Worm (Caenorhabditis elegans): Measurements from ENCODE around the gene nhr-88.

nhr-88 gene

DNA sequence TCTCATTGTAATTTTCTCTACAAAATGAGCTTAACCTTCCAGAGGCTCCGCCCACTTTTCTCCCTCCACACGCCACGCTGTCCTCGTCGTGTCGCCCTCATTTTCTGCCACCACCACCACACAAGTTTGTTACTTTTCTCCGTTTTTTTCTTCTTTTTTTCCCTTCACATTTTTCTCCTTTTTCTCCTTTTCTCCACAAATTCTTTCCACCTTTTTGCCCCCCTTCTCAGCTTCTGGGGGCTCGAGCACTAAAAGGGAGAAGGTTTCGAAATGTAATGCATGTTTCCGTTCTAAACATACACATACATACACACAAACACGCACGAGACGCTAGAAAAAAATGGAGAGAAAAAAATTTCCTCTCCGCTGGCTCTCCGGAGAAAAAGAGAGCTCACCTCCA is at the start of gene nhr-88:
Gene nhr-88 (plus strand): TSS at position 43 of the 400 bp plus-strand sequence.
- peak; percentile 43 for TF ChIP-seq ama-1 (optimal IDR thresholded peaks at IDR 0.05)
- TF ChIP-seq nhr-25 (tag; optimal IDR thresholded peaks at IDR 0.05): no peak
- TF ChIP-seq nfya-1 (tag; optimal IDR thresholded peaks at IDR 0.05; ENCODE audit: insufficient read depth): peak; percentile 49
- no peak for TF ChIP-seq nhr-67 (tag; optimal IDR thresholded peaks at IDR 0.05)
- no peak for TF ChIP-seq aly-2 (tag; optimal IDR thresholded peaks at IDR 0.05)
- peak; percentile 52 for TF ChIP-seq hmg-11 (tag; optimal IDR thresholded peaks at IDR 0.05)

DNA sequence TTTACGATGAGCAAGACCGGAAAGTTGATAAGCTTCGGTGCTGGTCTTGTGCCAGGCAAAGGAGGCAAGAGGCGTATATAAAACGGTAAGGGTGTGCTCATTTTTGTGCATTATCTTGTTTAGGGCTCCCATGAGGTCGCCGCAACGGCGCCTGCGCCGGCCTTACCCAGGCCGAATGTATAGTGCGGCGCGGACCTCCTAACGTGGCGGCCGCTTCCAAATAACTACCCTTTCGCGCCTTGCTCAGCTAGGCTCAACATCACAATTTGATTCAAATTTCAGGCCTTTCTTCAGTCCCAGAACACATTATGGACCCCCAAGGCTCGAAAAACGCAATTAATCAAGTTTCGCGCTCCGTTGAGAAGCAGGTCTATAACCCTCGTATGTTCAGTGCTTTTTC is 48.9 kb upstream of the nhr-88 start, which contains the start of the genes ZK355.3 and ZK355.8:
Gene ZK355.3 (minus strand): TSS at position 101 of the 400 bp plus-strand sequence.
Gene ZK355.8 (plus strand): TSS at position 272 of the 400 bp plus-strand sequence.
- TF ChIP-seq pha-4 (tag; optimal IDR thresholded peaks at IDR 0.05): no peak
- TF ChIP-seq jun-1 (tag; optimal IDR thresholded peaks at IDR 0.05): no peak
- no peak for TF ChIP-seq eor-1 (tag; optimal IDR thresholded peaks at IDR 0.05)
- no peak for TF ChIP-seq pqm-1 (tag; optimal IDR thresholded peaks at IDR 0.05)
- no peak for TF ChIP-seq nhr-67 (tag; optimal IDR thresholded peaks at IDR 0.05)
- no peak for TF ChIP-seq ztf-4 (tag; optimal IDR thresholded peaks at IDR 0.05)
- TF ChIP-seq nfya-1 (tag; optimal IDR thresholded peaks at IDR 0.05; ENCODE audit: insufficient read depth): no peak
- TF ChIP-seq mdl-1 (tag; optimal IDR thresholded peaks at IDR 0.05): no peak
- no peak for TF ChIP-seq snpc-4 (tag; optimal IDR thresholded peaks at IDR 0.05)
- TF ChIP-seq lsy-12 (tag; optimal IDR thresholded peaks at IDR 0.05): no peak
- no peak for TF ChIP-seq unc-39 (tag; optimal IDR thresholded peaks at IDR 0.05)
- TF ChIP-seq nhr-12 (tag; optimal IDR thresholded peaks at IDR 0.05): no peak
- TF ChIP-seq nhr-25 (tag; optimal IDR thresholded peaks at IDR 0.05): no peak
- TF ChIP-seq ceh-28 (tag; optimal IDR thresholded peaks at IDR 0.05): no peak
- no peak for TF ChIP-seq lin-15B (tag; optimal IDR thresholded peaks at IDR 0.05)
- TF ChIP-seq ztf-11 (tag; optimal IDR thresholded peaks at IDR 0.05): no peak
- no peak for TF ChIP-seq ZK546.5 (tag; optimal IDR thresholded peaks at IDR 0.05)
- no peak for TF ChIP-seq nhr-237 (tag; optimal IDR thresholded peaks at IDR 0.05)

DNA sequence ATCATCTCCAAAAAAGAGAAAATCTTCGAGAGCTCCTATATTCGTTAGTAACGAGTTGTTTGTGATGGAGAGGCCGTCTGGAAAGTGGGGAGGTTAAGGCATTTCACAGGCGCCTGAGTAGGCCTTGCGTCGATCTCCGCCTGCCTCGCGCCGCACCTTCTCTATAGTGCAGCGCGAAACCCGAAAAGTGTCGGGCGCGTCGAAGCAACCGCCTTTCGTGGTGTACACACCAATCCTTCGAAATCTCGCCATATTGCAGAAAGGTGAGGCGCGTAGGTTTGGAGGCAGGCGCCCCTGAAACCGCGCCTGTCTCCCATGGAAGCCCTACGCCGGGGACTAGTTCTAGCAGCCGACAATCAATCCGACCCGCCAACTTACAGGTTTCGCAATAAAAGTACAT is 46.6 kb upstream of the nhr-88 start:
- no peak for TF ChIP-seq ztf-4 (tag; optimal IDR thresholded peaks at IDR 0.05)
- TF ChIP-seq unc-62 (GFP tag; optimal IDR thresholded peaks at IDR 0.05): no peak
- no peak for TF ChIP-seq egl-5 (tag; optimal IDR thresholded peaks at IDR 0.05)
- no peak for TF ChIP-seq eor-1 (tag; optimal IDR thresholded peaks at IDR 0.05)
- no peak for TF ChIP-seq nhr-23 (tag; optimal IDR thresholded peaks at IDR 0.05)
- no peak for TF ChIP-seq ama-1 (optimal IDR thresholded peaks at IDR 0.05)
- TF ChIP-seq nhr-28 (tag; optimal IDR thresholded peaks at IDR 0.05): no peak
- no peak for TF ChIP-seq aly-2 (tag; optimal IDR thresholded peaks at IDR 0.05)
- TF ChIP-seq nfya-1 (tag; optimal IDR thresholded peaks at IDR 0.05; ENCODE audit: insufficient read depth): no peak

DNA sequence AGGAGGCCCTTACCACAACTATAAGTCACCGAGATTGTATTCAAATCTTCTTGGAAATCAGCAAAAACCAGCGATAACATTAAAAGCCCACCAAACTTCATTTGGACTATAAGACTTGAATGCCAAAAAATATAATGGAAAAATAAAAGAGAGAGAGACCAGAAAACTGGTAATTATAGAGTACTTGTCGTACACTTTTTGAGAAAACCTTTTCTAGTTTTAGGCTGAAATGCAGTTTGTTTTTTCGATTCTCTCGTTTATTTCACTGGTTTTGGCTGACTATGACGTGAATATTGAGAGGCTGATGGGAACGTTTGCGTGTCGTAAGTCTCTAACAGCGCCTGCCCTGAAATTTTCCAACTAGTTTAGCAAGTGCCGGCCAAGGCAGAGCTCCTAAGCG is 45.9 kb upstream of the nhr-88 start, which contains the start of the genes irld-64 and irld-63:
Gene irld-64 (minus strand): TSS at position 101 of the 400 bp plus-strand sequence.
Gene irld-63 (plus strand): TSS at position 230 of the 400 bp plus-strand sequence.
- no peak for TF ChIP-seq eor-1 (tag; optimal IDR thresholded peaks at IDR 0.05)
- TF ChIP-seq jun-1 (tag; optimal IDR thresholded peaks at IDR 0.05): no peak
- no peak for TF ChIP-seq egl-5 (tag; optimal IDR thresholded peaks at IDR 0.05)
- TF ChIP-seq pqm-1 (tag; optimal IDR thresholded peaks at IDR 0.05): no peak
- TF ChIP-seq lin-39 (tag; optimal IDR thresholded peaks at IDR 0.05): no peak
- no peak for TF ChIP-seq R02D3.7 (tag; optimal IDR thresholded peaks at IDR 0.05)
- TF ChIP-seq ceh-9 (tag; optimal IDR thresholded peaks at IDR 0.05): no peak
- TF ChIP-seq nhr-28 (tag; optimal IDR thresholded peaks at IDR 0.05): no peak
- no peak for TF ChIP-seq fos-1 (tag; optimal IDR thresholded peaks at IDR 0.05)
- TF ChIP-seq egl-27 (tag; optimal IDR thresholded peaks at IDR 0.05): no peak
- no peak for TF ChIP-seq daf-12 (tag; optimal IDR thresholded peaks at IDR 0.05)
- TF ChIP-seq nhr-77 (tag; optimal IDR thresholded peaks at IDR 0.05): no peak
- TF ChIP-seq fkh-10 (GFP tag; optimal IDR thresholded peaks at IDR 0.05): no peak

DNA sequence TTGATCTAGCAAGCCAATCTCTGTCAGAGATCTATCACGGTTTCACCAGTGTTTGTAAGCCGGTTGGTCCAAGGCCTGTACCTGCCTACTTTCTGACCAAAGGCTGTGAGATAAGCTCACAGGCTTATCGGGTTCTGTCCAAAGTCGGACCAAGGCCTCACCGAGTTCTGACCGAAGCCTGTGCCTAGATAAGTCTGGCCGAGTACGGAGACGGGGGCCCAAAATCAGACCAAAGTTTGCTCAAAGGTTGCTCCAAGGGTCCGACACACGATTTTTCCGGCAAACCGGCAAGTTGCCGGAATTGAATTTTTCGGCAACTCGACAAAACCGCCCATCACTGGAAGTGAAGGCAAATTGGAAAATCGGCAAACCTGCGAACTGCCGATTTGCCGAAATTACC is 44.9 kb upstream of the nhr-88 start:
- TF ChIP-seq pha-4 (tag; optimal IDR thresholded peaks at IDR 0.05) (no peak), ztf-11 (tag; optimal IDR thresholded peaks at IDR 0.05) (no peak), ceh-28 (tag; optimal IDR thresholded peaks at IDR 0.05) (no peak), mdl-1 (tag; optimal IDR thresholded peaks at IDR 0.05) (no peak), fos-1 (tag; optimal IDR thresholded peaks at IDR 0.05) (no peak), nhr-43 (tag; optimal IDR thresholded peaks at IDR 0.05; ENCODE audit: poor library complexity, severe bottlenecking) (no peak), nhr-23 (tag; optimal IDR thresholded peaks at IDR 0.05) (no peak), jun-1 (tag; optimal IDR thresholded peaks at IDR 0.05) (no peak), aly-2 (tag; optimal IDR thresholded peaks at IDR 0.05) (no peak), tbx-2 (tag; optimal IDR thresholded peaks at IDR 0.05) (no peak), unc-39 (tag; optimal IDR thresholded peaks at IDR 0.05) (no peak), lin-39 (tag; optimal IDR thresholded peaks at IDR 0.05) (no peak), unc-62 (GFP tag; optimal IDR thresholded peaks at IDR 0.05) (no peak), zag-1 (tag; optimal IDR thresholded peaks at IDR 0.05) (no peak), nhr-28 (tag; optimal IDR thresholded peaks at IDR 0.05) (no peak), egl-27 (tag; optimal IDR thresholded peaks at IDR 0.05) (no peak)

All from whole organism, L3 larva.